Worm (Caenorhabditis elegans) whole organism, L4/young adult: ENCODE measurements around the gene drd-1.

ENCODE experiments used
- W03F9.2 ChIP-seq: fragments of 150-350 bp; optimal IDR thresholded peaks from 2 replicates; lab custom pipeline; 2014; ENCODE audit warnings: missing biosample characterization, missing genetic modification characterization
- dao-5 ChIP-seq: sonication (generic microtip); optimal IDR thresholded peaks from 2 replicates; lab custom pipeline; 2016; ENCODE audit warnings: missing genotype, missing genetic modification characterization, moderate library complexity, missing compliant biosample characterization

- TF ChIP-seq dao-5 (tag; lab: Kevin White, UChicago) (no peak), W03F9.2 (tag; lab: Kevin White, UChicago) (no peak)
Measured at ce11 chrII:8415462-8416037, 27.7 kb downstream of the drd-1 start.
